In genomic region chrX:452716-453115, dm6 we compare ENCODE assay signal across 3 fruit fly cellular contexts.
TF ChIP-seq lines count a peak whose summit lies in the region.

No protein-coding gene starts in this region.

- TF ChIP-seq CTCF in whole organism, embryonic (GFP tag; optimal IDR thresholded peaks at IDR 0.05; lab: Kevin White, UChicago): no peak

TF ChIP-seq in whole organism, embryonic, 481 proteins besides CTCF, POLR2A, EP300 and RAD21:
- TF ChIP-seq CG15011 (GFP tag; optimal IDR thresholded peaks at IDR 0.05; lab: Kevin White, UChicago): no peak
- no peak for TF ChIP-seq crp (GFP tag; optimal IDR thresholded peaks at IDR 0.05; lab: Kevin White, UChicago)
- TF ChIP-seq dmrt11E (tag; optimal IDR thresholded peaks at IDR 0.05; lab: Kevin White, UChicago): peak; percentile 5
- TF ChIP-seq B-H2 (GFP tag; optimal IDR thresholded peaks at IDR 0.05; lab: Kevin White, UChicago): no peak
- TF ChIP-seq tx (GFP tag; optimal IDR thresholded peaks at IDR 0.05; lab: Kevin White, UChicago): no peak
- TF ChIP-seq Bgb (GFP tag; IDR thresholded peaks at IDR 0.05; lab: Robert Waterston, UW; ENCODE audit: partially characterized antibody): no peak
- TF ChIP-seq Vsx1 (GFP tag; optimal IDR thresholded peaks at IDR 0.05; lab: Kevin White, UChicago): no peak
- TF ChIP-seq pho (GFP tag; optimal IDR thresholded peaks at IDR 0.05; lab: Kevin White, UChicago): no peak
- TF ChIP-seq vfl (GFP tag; optimal IDR thresholded peaks at IDR 0.05; lab: Kevin White, UChicago): no peak
- TF ChIP-seq tap (tag; optimal IDR thresholded peaks at IDR 0.05; lab: Kevin White, UChicago): no peak
- TF ChIP-seq CG10267 (tag; optimal IDR thresholded peaks at IDR 0.05; lab: Kevin White, UChicago): no peak
- TF ChIP-seq CG10321 (GFP tag; IDR thresholded peaks at IDR 0.05; lab: Robert Waterston, UW): no peak
- peak in 1 of 2 experiments; percentile 4 for TF ChIP-seq chif (GFP tag; optimal IDR thresholded peaks at IDR 0.05; lab: Kevin White, UChicago)
- TF ChIP-seq Oli (tag; optimal IDR thresholded peaks at IDR 0.05; lab: Kevin White, UChicago): no peak
- TF ChIP-seq CG17385 (GFP tag; optimal IDR thresholded peaks at IDR 0.05; lab: Kevin White, UChicago): no peak
- no peak for TF ChIP-seq tgo (GFP tag; IDR thresholded peaks at IDR 0.05; lab: Robert Waterston, UW)

TF ChIP-seq in whole organism, prepupa, 60 proteins besides CTCF, POLR2A, EP300 and RAD21 (continues in another document):
- TF ChIP-seq Met (GFP tag; optimal IDR thresholded peaks at IDR 0.05; lab: Kevin White, UChicago): no peak
- no peak for TF ChIP-seq net (GFP tag; optimal IDR thresholded peaks at IDR 0.05; lab: Kevin White, UChicago)
- TF ChIP-seq CG6276 (GFP tag; optimal IDR thresholded peaks at IDR 0.05; lab: Kevin White, UChicago): no peak
- no peak for TF ChIP-seq Eip75B (GFP tag; optimal IDR thresholded peaks at IDR 0.05; lab: Kevin White, UChicago)
- peak; percentile 60 for TF ChIP-seq CG3032 (tag; optimal IDR thresholded peaks at IDR 0.05; lab: Kevin White, UChicago)
- no peak for TF ChIP-seq vri (GFP tag; optimal IDR thresholded peaks at IDR 0.05; lab: Kevin White, UChicago)
- TF ChIP-seq Hr38 (GFP tag; optimal IDR thresholded peaks at IDR 0.05; lab: Kevin White, UChicago): no peak
- peak; percentile 10 for TF ChIP-seq CG3919 (GFP tag; optimal IDR thresholded peaks at IDR 0.05; lab: Kevin White, UChicago)
- TF ChIP-seq fkh (GFP tag; optimal IDR thresholded peaks at IDR 0.05; lab: Kevin White, UChicago): no peak
- no peak for TF ChIP-seq eg (GFP tag; IDR thresholded peaks at IDR 0.05; lab: Robert Waterston, UW)
- no peak for TF ChIP-seq CG11294 (GFP tag; IDR thresholded peaks at IDR 0.05; lab: Robert Waterston, UW)
- no peak for TF ChIP-seq lz (GFP tag; optimal IDR thresholded peaks at IDR 0.05; lab: Kevin White, UChicago)
- TF ChIP-seq CG8119 (GFP tag; IDR thresholded peaks at IDR 0.05; lab: Robert Waterston, UW): no peak
- no peak for TF ChIP-seq CG11902 (GFP tag; optimal IDR thresholded peaks at IDR 0.05; lab: Kevin White, UChicago)
- TF ChIP-seq CG8632 (GFP tag; optimal IDR thresholded peaks at IDR 0.05; lab: Kevin White, UChicago): no peak
- no peak for TF ChIP-seq CG4318 (GFP tag; optimal IDR thresholded peaks at IDR 0.05; lab: Kevin White, UChicago)
- TF ChIP-seq CG10631 (GFP tag; optimal IDR thresholded peaks at IDR 0.05; lab: Kevin White, UChicago): no peak
- peak; percentile 51 for TF ChIP-seq CG10669 (GFP tag; optimal IDR thresholded peaks at IDR 0.05; lab: Kevin White, UChicago)
- no peak for TF ChIP-seq CG16779 (tag; optimal IDR thresholded peaks at IDR 0.05; lab: Kevin White, UChicago)
- TF ChIP-seq Sox14 (GFP tag; optimal IDR thresholded peaks at IDR 0.05; lab: Kevin White, UChicago): no peak
- TF ChIP-seq CG6792 (GFP tag; optimal IDR thresholded peaks at IDR 0.05; lab: Kevin White, UChicago): no peak
- no peak for TF ChIP-seq fd85E (GFP tag; optimal IDR thresholded peaks at IDR 0.05; lab: Kevin White, UChicago)
- TF ChIP-seq OdsH (GFP tag; optimal IDR thresholded peaks at IDR 0.05; lab: Kevin White, UChicago): peak; percentile 13
- TF ChIP-seq CG9139 (GFP tag; optimal IDR thresholded peaks at IDR 0.05; lab: Kevin White, UChicago): peak; percentile 3
- TF ChIP-seq Lpt (GFP tag; optimal IDR thresholded peaks at IDR 0.05; lab: Kevin White, UChicago): no peak
- TF ChIP-seq Sox102F (GFP tag; optimal IDR thresholded peaks at IDR 0.05; lab: Kevin White, UChicago): no peak
- TF ChIP-seq esn (GFP tag; optimal IDR thresholded peaks at IDR 0.05; lab: Kevin White, UChicago): no peak
- peak; percentile 37; the same call in 1 of the 3 replicates for TF ChIP-seq CG6163 (GFP tag; IDR thresholded peaks at IDR 0.05; lab: Robert Waterston, UW)
- TF ChIP-seq Ets21C (GFP tag; optimal IDR thresholded peaks at IDR 0.05; lab: Kevin White, UChicago): no peak
- TF ChIP-seq CG8319 (GFP tag; optimal IDR thresholded peaks at IDR 0.05; lab: Kevin White, UChicago): no peak
- TF ChIP-seq CG31627 (GFP tag; optimal IDR thresholded peaks at IDR 0.05; lab: Kevin White, UChicago): no peak
- no peak for TF ChIP-seq Hr39 (GFP tag; optimal IDR thresholded peaks at IDR 0.05; lab: Kevin White, UChicago)
- no peak for TF ChIP-seq CG15336 (GFP tag; IDR thresholded peaks at IDR 0.05; lab: Robert Waterston, UW)
- TF ChIP-seq Eip78C (GFP tag; lab: Kevin White, UChicago): peak; percentile 76
- no peak for TF ChIP-seq CG11762 (GFP tag; optimal IDR thresholded peaks at IDR 0.05; lab: Kevin White, UChicago; ENCODE audit: insufficient read depth)
- peak; percentile 11 for TF ChIP-seq pdm3 (GFP tag; optimal IDR thresholded peaks at IDR 0.05; lab: Kevin White, UChicago)
- TF ChIP-seq CG6808 (GFP tag; optimal IDR thresholded peaks at IDR 0.05; lab: Kevin White, UChicago): peak; percentile 42
- TF ChIP-seq salr (GFP tag; optimal IDR thresholded peaks at IDR 0.05; lab: Kevin White, UChicago): peak in 1 of 2 experiments; percentile 30
- peak; percentile 41 for TF ChIP-seq fd59A (GFP tag; optimal IDR thresholded peaks at IDR 0.05; lab: Kevin White, UChicago)
- TF ChIP-seq CG7368 (GFP tag; optimal IDR thresholded peaks at IDR 0.05; lab: Kevin White, UChicago): no peak
- TF ChIP-seq svp (GFP tag; lab: Kevin White, UChicago): no peak

TF ChIP-seq in whole organism, pupa, 21 proteins besides CTCF, POLR2A, EP300 and RAD21:
- TF ChIP-seq EcR (GFP tag; optimal IDR thresholded peaks at IDR 0.05; lab: Kevin White, UChicago): no peak
- no peak for TF ChIP-seq Snoo (tag; optimal IDR thresholded peaks at IDR 0.05; lab: Kevin White, UChicago)
- TF ChIP-seq CG12605 (GFP tag; IDR thresholded peaks at IDR 0.05; lab: Robert Waterston, UW): no peak
- no peak for TF ChIP-seq CG13204 (GFP tag; optimal IDR thresholded peaks at IDR 0.05; lab: Kevin White, UChicago)
- TF ChIP-seq CG15710 (tag; optimal IDR thresholded peaks at IDR 0.05; lab: Kevin White, UChicago): peak; percentile 62
- TF ChIP-seq Ets98B (GFP tag; IDR thresholded peaks at IDR 0.05; lab: Robert Waterston, UW): no peak
- TF ChIP-seq gl (tag; optimal IDR thresholded peaks at IDR 0.05; lab: Kevin White, UChicago): peak; percentile 17
- no peak for TF ChIP-seq CG8301 (tag; optimal IDR thresholded peaks at IDR 0.05; lab: Kevin White, UChicago)
- no peak for TF ChIP-seq rn (GFP tag; IDR thresholded peaks at IDR 0.05; lab: Robert Waterston, UW)
- TF ChIP-seq CG10348 (GFP tag; IDR thresholded peaks at IDR 0.05; lab: Robert Waterston, UW): no peak
- peak; percentile 50 for TF ChIP-seq CG17806 (tag; optimal IDR thresholded peaks at IDR 0.05; lab: Kevin White, UChicago)
- peak; percentile 38 for TF ChIP-seq CG9948 (tag; optimal IDR thresholded peaks at IDR 0.05; lab: Kevin White, UChicago)
- no peak for TF ChIP-seq D1 (tag; optimal IDR thresholded peaks at IDR 0.05; lab: Kevin White, UChicago)
- TF ChIP-seq CG14655 (GFP tag; optimal IDR thresholded peaks at IDR 0.05; lab: Kevin White, UChicago): peak; percentile 18
- TF ChIP-seq Pif1A (GFP tag; optimal IDR thresholded peaks at IDR 0.05; lab: Kevin White, UChicago): no peak
- TF ChIP-seq CG8159 (tag; optimal IDR thresholded peaks at IDR 0.05; lab: Kevin White, UChicago): peak; percentile 68
- TF ChIP-seq CG34367 (tag; optimal IDR thresholded peaks at IDR 0.05; lab: Kevin White, UChicago): peak; percentile 32
- TF ChIP-seq CG32121 (GFP tag; IDR thresholded peaks at IDR 0.05; lab: Robert Waterston, UW): no peak
- TF ChIP-seq CG4496 (GFP tag; IDR thresholded peaks at IDR 0.05; lab: Robert Waterston, UW): no peak
- no peak for TF ChIP-seq Pif1B (GFP tag; optimal IDR thresholded peaks at IDR 0.05; lab: Kevin White, UChicago)
TF ChIP-seq in whole organism, pupa: peak in this region for 7.
